Worm (Caenorhabditis elegans): Measurements from ENCODE around the gene thn-6.
"Not testable (repeated sequence)": the region's sequence is repeated elsewhere in the genome, so short reads cannot be mapped to it uniquely, and the experiment has no call there.

- TF ChIP-seq nhr-11 (tag; optimal IDR thresholded peaks at IDR 0.05); elt-4 (tag; optimal IDR thresholded peaks at IDR 0.05); fkh-10 (GFP tag; optimal IDR thresholded peaks at IDR 0.05); pha-2 (tag; optimal IDR thresholded peaks at IDR 0.05); unc-86 (tag; optimal IDR thresholded peaks at IDR 0.05); C08G9.2 (tag; optimal IDR thresholded peaks at IDR 0.05): not testable (repeated sequence)
These were observed 2.2 kb upstream of the thn-6 start, which contains the start of gene nsph-4.1 for ce11 chrIV:5226552-5226951.
